Fruit fly (Drosophila melanogaster) whole organism, wandering third instar larva: Measurements from ENCODE around the gene CROT.

Experiments used
- CG32264 ChIP-seq: fragments of 200-800 bp; sonication (Bioruptor generic); optimal IDR thresholded peaks from 2 replicates; lab custom pipeline; 2016; ENCODE audit warnings: missing biosample characterization, missing genetic modification characterization
- Hr78 ChIP-seq: fragments of >200 bp; optimal IDR thresholded peaks from 2 replicates; lab custom pipeline; 2017; ENCODE audit warnings: missing biosample characterization, missing genetic modification characterization
- fru ChIP-seq: fragments of 200-800 bp; sonication (Bioruptor generic); optimal IDR thresholded peaks from 3 replicates; lab custom pipeline; 2016; ENCODE audit warnings: missing biosample characterization, mild to moderate bottlenecking, missing genetic modification characterization
- psq ChIP-seq: fragments of 200-800 bp; sonication (Bioruptor generic); optimal IDR thresholded peaks from 3 replicates; lab custom pipeline; 2017; ENCODE audit warnings: missing biosample characterization, mild to moderate bottlenecking, missing genetic modification characterization, moderate library complexity
- sv ChIP-seq: fragments of 200-800 bp; sonication (Bioruptor generic); optimal IDR thresholded peaks from 3 replicates; lab custom pipeline; 2016; ENCODE audit warnings: missing biosample characterization, missing genetic modification characterization

dm6 chr3R:27679019-27679418 is 27.5 kb downstream of the CROT start, which contains the start of gene CG12883:
- TF ChIP-seq psq (GFP tag; lab: Kevin White, UChicago) (no peak), sv (no peak), fru (no peak), CG32264 (no peak), Hr78 (no peak)
